Worm (Caenorhabditis elegans): Measurements from ENCODE around the gene T28A11.25.

DNA sequence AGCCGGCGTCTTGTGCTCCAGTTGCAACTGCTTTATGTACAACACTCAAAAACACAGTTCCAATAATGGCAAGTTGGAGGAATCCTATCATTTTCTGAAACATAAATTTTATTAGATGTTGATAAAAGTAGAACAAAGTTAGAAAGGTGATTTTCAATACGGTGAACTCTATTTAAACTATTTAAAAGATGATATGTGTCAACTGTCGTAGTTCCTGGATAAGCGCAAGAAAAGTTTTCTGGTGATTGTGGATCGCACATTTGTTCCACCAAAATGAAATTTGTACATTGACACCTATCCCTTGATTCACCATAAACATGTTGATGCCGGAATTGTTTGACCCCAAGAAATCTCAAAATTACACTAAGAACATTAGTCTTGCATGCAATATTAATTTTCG is 50.4 kb downstream of the T28A11.25 start, which contains the start of gene C17B7.9:
- TF ChIP-seq T22C8.4 (GFP tag; IDR thresholded peaks at IDR 0.05) (no peak), flt-1 (GFP tag; IDR thresholded peaks at IDR 0.05) (no peak), ztf-23 (GFP tag; IDR thresholded peaks at IDR 0.05) (no peak), ztf-29 (GFP tag; IDR thresholded peaks at IDR 0.05) (no peak)

Measured in whole organism, midembryonic.